Fruit fly (Drosophila melanogaster): ENCODE data around the gene Cdk7.
A peak's percentile ranks its signal among the peaks of the same experiment; 100 is the strongest.

Gene Cdk7

dm6 chrX:5336722-5337121, 27.9 kb upstream of the Cdk7 start (continued):
- peak; percentile 56 for TF ChIP-seq CG8632 (GFP tag; optimal IDR thresholded peaks at IDR 0.05)
- TF ChIP-seq fkh (GFP tag; optimal IDR thresholded peaks at IDR 0.05) = no peak
- TF ChIP-seq OdsH (GFP tag; optimal IDR thresholded peaks at IDR 0.05) = peak; percentile 53
- TF ChIP-seq CG8119 (GFP tag; IDR thresholded peaks at IDR 0.05) = peak; percentile 67
- TF ChIP-seq CG7368 (GFP tag; optimal IDR thresholded peaks at IDR 0.05) = peak; percentile 9
- 0 out of 3 replicates have a peak, but pooled peaks have one; percentile 25 for TF ChIP-seq CG6163 (GFP tag; IDR thresholded peaks at IDR 0.05)
- TF ChIP-seq net (GFP tag; optimal IDR thresholded peaks at IDR 0.05) = peak; percentile 1
- peak; percentile 60 for TF ChIP-seq CG32006 (GFP tag; optimal IDR thresholded peaks at IDR 0.05)
- TF ChIP-seq fd85E (GFP tag; optimal IDR thresholded peaks at IDR 0.05) = no peak
- TF ChIP-seq lz (GFP tag; optimal IDR thresholded peaks at IDR 0.05) = peak; percentile 73
- no peak for TF ChIP-seq CG16779 (tag; optimal IDR thresholded peaks at IDR 0.05)
- TF ChIP-seq fd59A (GFP tag; optimal IDR thresholded peaks at IDR 0.05) = peak; percentile 26
- TF ChIP-seq svp (GFP tag) = peak; percentile 30
- peak; percentile 70 for TF ChIP-seq CG6792 (GFP tag; optimal IDR thresholded peaks at IDR 0.05)
- no peak for TF ChIP-seq Gug (GFP tag; IDR thresholded peaks at IDR 0.05)
- peak; percentile 64 for TF ChIP-seq CG6276 (GFP tag; optimal IDR thresholded peaks at IDR 0.05)
- peak; percentile 68 for TF ChIP-seq cyc (GFP tag; optimal IDR thresholded peaks at IDR 0.05)

dm6 chrX:5332259-5332862, 23.6 kb upstream of the Cdk7 start, which contains the start of gene CanB:
Gene CanB (plus strand): TSS chrX:5332499.
- TF ChIP-seq dac (GFP tag; optimal IDR thresholded peaks at IDR 0.05) (no peak), Smox (GFP tag; optimal IDR thresholded peaks at IDR 0.05) (peak; percentile 9), acj6 (GFP tag; optimal IDR thresholded peaks at IDR 0.05) (peak; percentile 24), CG6854 (GFP tag; optimal IDR thresholded peaks at IDR 0.05) (no peak), CG34406 (GFP tag; optimal IDR thresholded peaks at IDR 0.05) (no peak), achi (GFP tag; optimal IDR thresholded peaks at IDR 0.05) (peak; percentile 24), CG3032 (tag; optimal IDR thresholded peaks at IDR 0.05) (no peak), Eip78C (GFP tag) (peak; percentile 78), CG7368 (GFP tag; optimal IDR thresholded peaks at IDR 0.05) (no peak), Met (GFP tag; optimal IDR thresholded peaks at IDR 0.05) (peak; percentile 20), salr (GFP tag; optimal IDR thresholded peaks at IDR 0.05) (no peak), CG3919 (GFP tag; optimal IDR thresholded peaks at IDR 0.05) (peak; percentile 47), Ets21C (GFP tag; optimal IDR thresholded peaks at IDR 0.05) (no peak), CG4318 (GFP tag; optimal IDR thresholded peaks at IDR 0.05) (no peak), CG32006 (GFP tag; optimal IDR thresholded peaks at IDR 0.05) (no peak), fkh (GFP tag; optimal IDR thresholded peaks at IDR 0.05) (no peak), esn (GFP tag; optimal IDR thresholded peaks at IDR 0.05) (peak; percentile 47), CG10631 (GFP tag; optimal IDR thresholded peaks at IDR 0.05) (peak; percentile 52), Hr39 (GFP tag; optimal IDR thresholded peaks at IDR 0.05) (peak; percentile 23), Sox102F (GFP tag; optimal IDR thresholded peaks at IDR 0.05) (peak; percentile 30), Lpt (GFP tag; optimal IDR thresholded peaks at IDR 0.05) (no peak), CG31627 (GFP tag; optimal IDR thresholded peaks at IDR 0.05) (peak; percentile 25), spab (GFP tag; optimal IDR thresholded peaks at IDR 0.05) (no peak), ss (GFP tag; optimal IDR thresholded peaks at IDR 0.05) (no peak), svp (GFP tag) (no peak), vri (GFP tag; optimal IDR thresholded peaks at IDR 0.05) (no peak), fd85E (GFP tag; optimal IDR thresholded peaks at IDR 0.05) (no peak), CG9139 (GFP tag; optimal IDR thresholded peaks at IDR 0.05) (no peak), CG6808 (GFP tag; optimal IDR thresholded peaks at IDR 0.05) (no peak), CG16779 (tag; optimal IDR thresholded peaks at IDR 0.05) (no peak), net (GFP tag; optimal IDR thresholded peaks at IDR 0.05) (peak; percentile 2), Sox14 (GFP tag; optimal IDR thresholded peaks at IDR 0.05) (no peak), pdm3 (GFP tag; optimal IDR thresholded peaks at IDR 0.05) (no peak), CG11294 (GFP tag; IDR thresholded peaks at IDR 0.05) (no peak), CG6792 (GFP tag; optimal IDR thresholded peaks at IDR 0.05) (peak; percentile 20), dsx (GFP tag; optimal IDR thresholded peaks at IDR 0.05; ENCODE audit: poor library complexity, severe bottlenecking) (no peak), CG11902 (GFP tag; optimal IDR thresholded peaks at IDR 0.05) (no peak), CG15336 (GFP tag; IDR thresholded peaks at IDR 0.05) (no peak), Blimp-1 (GFP tag; optimal IDR thresholded peaks at IDR 0.05) (no peak), lz (GFP tag; optimal IDR thresholded peaks at IDR 0.05) (peak; percentile 10), CG6276 (GFP tag; optimal IDR thresholded peaks at IDR 0.05) (no peak), Sox15 (GFP tag; optimal IDR thresholded peaks at IDR 0.05) (no peak)

Data from whole organism, prepupa.